Worm (Caenorhabditis elegans): Measurements from ENCODE around the gene srx-9.
"Not testable (repeated sequence)": the region's sequence is repeated elsewhere in the genome, so short reads cannot be mapped to it uniquely, and the experiment has no call there.

Gene srx-9

ce11 chrV:7349541-7349940 is 45.7 kb downstream of the srx-9 start, which contains the start of gene nhr-149:
TSS of gene nhr-149 (minus strand) at chrV:7349641.
- no peak for TF ChIP-seq sox-2 (GFP tag; IDR thresholded peaks at IDR 0.05)
- no peak for TF ChIP-seq odd-2 (tag; optimal IDR thresholded peaks at IDR 0.05)
- no peak for TF ChIP-seq unc-3 (GFP tag; conservative IDR thresholded peaks at IDR 0.05)
- no peak for TF ChIP-seq unc-3 (tag; optimal IDR thresholded peaks at IDR 0.05)
- TF ChIP-seq ceh-19 (GFP tag; optimal IDR thresholded peaks at IDR 0.05), result no peak
- no peak for TF ChIP-seq ceh-9 (tag; optimal IDR thresholded peaks at IDR 0.05)
- TF ChIP-seq unc-86 (tag; optimal IDR thresholded peaks at IDR 0.05), result no peak
- TF ChIP-seq rnt-1 (tag; optimal IDR thresholded peaks at IDR 0.05), result no peak
- TF ChIP-seq fax-1 (tag; optimal IDR thresholded peaks at IDR 0.05), result no peak
- TF ChIP-seq unc-55 (GFP tag; optimal IDR thresholded peaks at IDR 0.05), result no peak
- TF ChIP-seq nhr-232 (tag; optimal IDR thresholded peaks at IDR 0.05), result no peak
- TF ChIP-seq sox-4 (tag; optimal IDR thresholded peaks at IDR 0.05), result no peak

- not testable (repeated sequence) for TF ChIP-seq madf-2, hlh-6, K02D7.2 (tag; optimal IDR thresholded peaks at IDR 0.05)
Observed at ce11 chrV:7345494-7345893, 49.8 kb downstream of the srx-9 start, which contains the start of gene nhr-147. TSS of gene nhr-147 (plus strand) at chrV:7345794.
